Fruit fly (Drosophila melanogaster) whole organism, prepupa: ENCODE results near the gene Polr3E.

ENCODE experiments used
- CG10631 ChIP-seq: fragments of 200-800 bp; sonication (Bioruptor generic); optimal IDR thresholded peaks from 2 replicates; lab custom pipeline; 2016; ENCODE audit warnings: missing biosample characterization, missing genetic modification characterization
- CG10669 ChIP-seq: fragments of 200-800 bp; sonication (Bioruptor generic); optimal IDR thresholded peaks from 3 replicates; lab custom pipeline; 2018; ENCODE audit warnings: missing biosample characterization, mild to moderate bottlenecking, missing genetic modification characterization, moderate library complexity
- CG11762 ChIP-seq: fragments of 200-800 bp; sonication (Bioruptor generic); optimal IDR thresholded peaks from 3 replicates; lab custom pipeline; 2016; ENCODE audit warnings: missing biosample characterization, missing genetic modification characterization; ENCODE audit not compliant: insufficient read depth
- CG15336 ChIP-seq: fragments of 200-800 bp; sonication (Bioruptor generic); IDR thresholded peaks from 2 replicates; pipeline ENCODE4 v1.3.6; 2022; ENCODE audit warnings: missing biosample characterization, missing genetic modification characterization
- CG1621 ChIP-seq: fragments of 200-800 bp; sonication (Bioruptor generic); optimal IDR thresholded peaks from 3 replicates; lab custom pipeline; 2018; ENCODE audit warnings: missing biosample characterization, mild to moderate bottlenecking, missing genetic modification characterization
- CG16779 ChIP-seq: fragments of 200-800 bp; sonication (Bioruptor generic); optimal IDR thresholded peaks from 3 replicates; lab custom pipeline; 2017; ENCODE audit warnings: missing biosample characterization, mild to moderate bottlenecking, missing genetic modification characterization
- CG31627 ChIP-seq: fragments of 200-800 bp; sonication (Bioruptor generic); optimal IDR thresholded peaks from 3 replicates; lab custom pipeline; 2016; ENCODE audit warnings: missing biosample characterization, missing genetic modification characterization
- CG32006 ChIP-seq: fragments of 200-800 bp; sonication (Bioruptor generic); optimal IDR thresholded peaks from 3 replicates; lab custom pipeline; 2017; ENCODE audit warnings: missing biosample characterization, mild to moderate bottlenecking, missing genetic modification characterization
- CG34406 ChIP-seq: fragments of 200-800 bp; sonication (Bioruptor generic); optimal IDR thresholded peaks from 3 replicates; lab custom pipeline; 2016; ENCODE audit warnings: missing biosample characterization, missing genetic modification characterization
- CG3919 ChIP-seq: fragments of 200-800 bp; sonication (Bioruptor generic); optimal IDR thresholded peaks from 3 replicates; lab custom pipeline; 2016; ENCODE audit warnings: missing biosample characterization, missing genetic modification characterization
- CG4318 ChIP-seq: fragments of 200-800 bp; sonication (Bioruptor generic); optimal IDR thresholded peaks from 3 replicates; lab custom pipeline; 2017; ENCODE audit warnings: missing biosample characterization, mild to moderate bottlenecking, missing genetic modification characterization
- CG6163 ChIP-seq: fragments of 200-800 bp; sonication (Bioruptor generic); IDR thresholded peaks from 3 replicates; pipeline ENCODE4 v1.3.6; 2022; ENCODE audit warnings: missing biosample characterization, missing genetic modification characterization
- CG6276 ChIP-seq: fragments of 200-800 bp; sonication (Bioruptor generic); optimal IDR thresholded peaks from 2 replicates; lab custom pipeline; 2017; ENCODE audit warnings: missing biosample characterization, mild to moderate bottlenecking, missing genetic modification characterization
- CG6792 ChIP-seq: fragments of 200-800 bp; sonication (Bioruptor generic); optimal IDR thresholded peaks from 3 replicates; lab custom pipeline; 2016; ENCODE audit warnings: missing biosample characterization, missing genetic modification characterization
- CG6808 ChIP-seq: fragments of 200-800 bp; sonication (Bioruptor generic); optimal IDR thresholded peaks from 3 replicates; lab custom pipeline; 2017; ENCODE audit warnings: missing biosample characterization, missing genetic modification characterization, mild to moderate bottlenecking, moderate library complexity, missing genetic modification reagents
- CG6854 ChIP-seq: fragments of 200-800 bp; sonication (Bioruptor generic); optimal IDR thresholded peaks from 2 replicates; lab custom pipeline; 2017; ENCODE audit warnings: missing biosample characterization, mild to moderate bottlenecking, missing genetic modification characterization
- CG7368 ChIP-seq: fragments of 200-800 bp; sonication (Bioruptor generic); optimal IDR thresholded peaks from 3 replicates; lab custom pipeline; 2016; ENCODE audit warnings: missing biosample characterization, missing genetic modification characterization
- CG8119 ChIP-seq: fragments of 200-800 bp; sonication (Bioruptor generic); IDR thresholded peaks from 3 replicates; pipeline ENCODE4 v1.3.6; 2022; ENCODE audit warnings: missing biosample characterization, missing genetic modification characterization
- CG8319 ChIP-seq: fragments of 200-800 bp; sonication (Bioruptor generic); optimal IDR thresholded peaks from 3 replicates; lab custom pipeline; 2016; ENCODE audit warnings: missing biosample characterization, missing genetic modification characterization
- CG8632 ChIP-seq: fragments of 200-800 bp; sonication (Bioruptor generic); optimal IDR thresholded peaks from 3 replicates; lab custom pipeline; 2016; ENCODE audit warnings: missing biosample characterization, missing genetic modification characterization
- CG9139 ChIP-seq: fragments of 200-800 bp; sonication (Bioruptor generic); optimal IDR thresholded peaks from 3 replicates; lab custom pipeline; 2017; ENCODE audit warnings: missing biosample characterization, mild to moderate bottlenecking, missing genetic modification characterization
- Eip78C ChIP-seq: fragments of 200-800 bp; sonication (Bioruptor generic); peaks from one replicate; lab custom pipeline; 2016; ENCODE audit warnings: missing biosample characterization, missing genetic modification characterization
- Eip93F ChIP-seq: fragments of 200-800 bp; sonication (Bioruptor generic); optimal IDR thresholded peaks from 2 replicates; lab custom pipeline; 2016; ENCODE audit warnings: missing biosample characterization, mild to moderate bottlenecking, missing genetic modification characterization
- Ets21C ChIP-seq: fragments of 200-800 bp; sonication (Bioruptor generic); optimal IDR thresholded peaks from 3 replicates; lab custom pipeline; 2016; ENCODE audit warnings: missing biosample characterization, missing genetic modification characterization
- Gug ChIP-seq: fragments of 200-800 bp; sonication (Bioruptor generic); IDR thresholded peaks from 2 replicates; pipeline ENCODE4 v1.3.6; 2022; ENCODE audit warnings: missing biosample characterization, missing genetic modification characterization
- Hr38 ChIP-seq: sonication (Bioruptor generic); optimal IDR thresholded peaks from 2 replicates; lab custom pipeline; 2016; ENCODE audit warnings: missing biosample characterization, missing genetic modification characterization
- Hr39 ChIP-seq: fragments of 200-800 bp; sonication (Bioruptor generic); optimal IDR thresholded peaks from 2 replicates; lab custom pipeline; 2016; ENCODE audit warnings: missing biosample characterization, missing genetic modification characterization
- Hr4 ChIP-seq: fragments of 200-800 bp; sonication (Bioruptor generic); optimal IDR thresholded peaks from 3 replicates; lab custom pipeline; 2016; ENCODE audit warnings: missing biosample characterization, missing genetic modification characterization
- Lpt ChIP-seq: fragments of 200-800 bp; sonication (Bioruptor generic); optimal IDR thresholded peaks from 3 replicates; lab custom pipeline; 2016; ENCODE audit warnings: missing biosample characterization, missing genetic modification characterization
- Met ChIP-seq: fragments of 200-800 bp; sonication (Bioruptor generic); optimal IDR thresholded peaks from 3 replicates; lab custom pipeline; 2016; ENCODE audit warnings: missing biosample characterization, missing genetic modification characterization
- OdsH ChIP-seq: fragments of 200-800 bp; sonication (Bioruptor generic); optimal IDR thresholded peaks from 3 replicates; lab custom pipeline; 2016; ENCODE audit warnings: missing biosample characterization, missing genetic modification characterization
- Smox ChIP-seq: fragments of 200-800 bp; sonication (Bioruptor generic); optimal IDR thresholded peaks from 3 replicates; lab custom pipeline; 2016; ENCODE audit warnings: missing biosample characterization, missing genetic modification characterization
- Sox102F ChIP-seq: fragments of 200-800 bp; sonication (Bioruptor generic); optimal IDR thresholded peaks from 2 replicates; lab custom pipeline; 2016; ENCODE audit warnings: missing biosample characterization, mild to moderate bottlenecking, missing genetic modification characterization
- Sox15 ChIP-seq: fragments of 200-800 bp; sonication (Bioruptor generic); optimal IDR thresholded peaks from 3 replicates; lab custom pipeline; 2016; ENCODE audit warnings: missing biosample characterization, missing genetic modification characterization
- achi ChIP-seq: fragments of 200-800 bp; sonication (Bioruptor generic); optimal IDR thresholded peaks from 3 replicates; lab custom pipeline; 2016; ENCODE audit warnings: missing biosample characterization, missing genetic modification characterization
- cyc ChIP-seq: fragments of 200-800 bp; sonication (Bioruptor generic); optimal IDR thresholded peaks from 3 replicates; lab custom pipeline; 2016; ENCODE audit warnings: missing biosample characterization, missing genetic modification characterization
- dac ChIP-seq: fragments of 200-800 bp; sonication (Bioruptor generic); optimal IDR thresholded peaks from 2 replicates; lab custom pipeline; 2017; ENCODE audit warnings: missing biosample characterization, mild to moderate bottlenecking, missing genetic modification characterization
- dsx ChIP-seq: fragments of 200-800 bp; optimal IDR thresholded peaks from 3 replicates; lab custom pipeline; 2019; ENCODE audit warnings: missing biosample characterization, mild to moderate bottlenecking, missing genetic modification characterization, moderate library complexity; ENCODE audit not compliant: poor library complexity, severe bottlenecking
- eg ChIP-seq: fragments of 200-800 bp; sonication (Bioruptor generic); IDR thresholded peaks from 3 replicates; pipeline ENCODE4 v1.3.6; 2022; ENCODE audit warnings: missing biosample characterization, missing genetic modification characterization
- esn ChIP-seq: fragments of 200-800 bp; sonication (Bioruptor generic); optimal IDR thresholded peaks from 2 replicates; lab custom pipeline; 2016; ENCODE audit warnings: missing biosample characterization, mild to moderate bottlenecking, missing genetic modification characterization, moderate library complexity
- fd59A ChIP-seq: fragments of 200-800 bp; sonication (Bioruptor generic); optimal IDR thresholded peaks from 2 replicates; lab custom pipeline; 2017; ENCODE audit warnings: missing biosample characterization, mild to moderate bottlenecking, missing genetic modification characterization, missing genetic modification reagents
- fd85E ChIP-seq: fragments of 200-800 bp; sonication (Bioruptor generic); optimal IDR thresholded peaks from 3 replicates; lab custom pipeline; 2016; ENCODE audit warnings: missing biosample characterization, missing genetic modification characterization
- fkh ChIP-seq: fragments of 200-800 bp; sonication (Bioruptor generic); optimal IDR thresholded peaks from 3 replicates; lab custom pipeline; 2017; ENCODE audit warnings: missing biosample characterization, mild to moderate bottlenecking, missing genetic modification characterization, moderate library complexity
- lz ChIP-seq: fragments of 200-800 bp; sonication (Bioruptor generic); optimal IDR thresholded peaks from 3 replicates; lab custom pipeline; 2016; ENCODE audit warnings: missing biosample characterization, missing genetic modification characterization
- net ChIP-seq: fragments of 200-800 bp; sonication (Bioruptor generic); optimal IDR thresholded peaks from 3 replicates; lab custom pipeline; 2016; ENCODE audit warnings: missing biosample characterization, missing genetic modification characterization
- pdm3 ChIP-seq: fragments of 200-800 bp; sonication (Bioruptor generic); optimal IDR thresholded peaks from 3 replicates; lab custom pipeline; 2016; ENCODE audit warnings: missing biosample characterization, missing genetic modification characterization
- salr ChIP-seq, 2 experiments: fragments of 200-800 bp; sonication (Bioruptor generic); optimal IDR thresholded peaks; 3 replicates each; lab custom pipeline; 2016 to 2018; ENCODE audit warnings: missing biosample characterization in 2 of 2, missing genetic modification characterization in 2 of 2, mild to moderate bottlenecking in 1 of 2
- spab ChIP-seq: fragments of 200-800 bp; sonication (Bioruptor generic); optimal IDR thresholded peaks from 2 replicates; lab custom pipeline; 2017; ENCODE audit warnings: missing biosample characterization, mild to moderate bottlenecking, missing genetic modification characterization, missing genetic modification reagents
- ss ChIP-seq, 2 experiments: fragments of 200-800 bp; sonication (Bioruptor generic); optimal IDR thresholded peaks; 2 replicates in 1 of 2; 3 replicates in 1 of 2; lab custom pipeline; 2017 to 2018; ENCODE audit warnings: mild to moderate bottlenecking in 2 of 2, missing biosample characterization in 2 of 2, missing genetic modification characterization in 2 of 2, moderate library complexity in 1 of 2
- svp ChIP-seq: fragments of 200-800 bp; sonication (Bioruptor generic); peaks from one replicate; lab custom pipeline; 2016; ENCODE audit warnings: missing biosample characterization, missing genetic modification characterization
- topi ChIP-seq: fragments of 200-800 bp; sonication (Bioruptor generic); optimal IDR thresholded peaks from 3 replicates; lab custom pipeline; 2016; ENCODE audit warnings: missing biosample characterization, missing genetic modification characterization
- vri ChIP-seq: fragments of 200-800 bp; sonication (Bioruptor generic); optimal IDR thresholded peaks from 3 replicates; lab custom pipeline; 2016; ENCODE audit warnings: missing biosample characterization, mild to moderate bottlenecking, missing genetic modification characterization

Gene Polr3E

DNA sequence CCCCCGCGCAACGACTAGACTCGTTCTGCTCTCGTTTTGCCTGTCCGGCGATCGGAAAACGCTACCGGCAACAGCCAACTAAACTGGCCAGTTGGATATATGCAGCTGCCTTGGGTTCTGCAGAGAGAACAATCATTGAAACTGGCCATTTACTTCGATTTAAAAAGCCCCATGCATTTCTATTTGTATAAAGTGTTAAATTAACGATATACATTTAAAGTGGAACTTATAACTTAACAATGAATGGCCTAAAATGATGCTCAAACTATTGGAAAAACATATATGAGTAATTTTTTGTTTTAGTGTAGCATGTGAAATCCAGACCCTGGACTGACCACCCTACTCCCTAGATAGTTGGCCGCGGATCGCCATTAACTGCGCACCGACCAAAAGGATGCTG lies 42.8 kb upstream of the Polr3E start:
- TF ChIP-seq CG15336 (GFP tag; lab: Robert Waterston, UW) (peak; percentile 67; the same call in 1 of the 2 replicates), CG10631 (GFP tag; lab: Kevin White, UChicago) (peak; percentile 84), CG16779 (tag; lab: Kevin White, UChicago) (peak; percentile 48), CG6854 (GFP tag; lab: Kevin White, UChicago) (no peak), eg (GFP tag; lab: Robert Waterston, UW) (peak; percentile 54; the same call in 2 of the 3 replicates), dac (GFP tag; lab: Kevin White, UChicago) (no peak), Sox102F (GFP tag; lab: Kevin White, UChicago) (no peak), fd59A (GFP tag; lab: Kevin White, UChicago) (peak; percentile 67), CG31627 (GFP tag; lab: Kevin White, UChicago) (no peak), spab (peak; percentile 75), ss (GFP tag; optimal IDR thresholded peaks at IDR 0.05; lab: Kevin White, UChicago) (peak; percentile 54 to 79), Eip78C (GFP tag; lab: Kevin White, UChicago) (peak; percentile 90), Hr38 (GFP tag; lab: Kevin White, UChicago) (no peak), CG6163 (GFP tag; lab: Robert Waterston, UW) (peak; percentile 84), Met (GFP tag; lab: Kevin White, UChicago) (peak; percentile 27), Smox (no peak), CG8319 (GFP tag; lab: Kevin White, UChicago) (no peak), fd85E (GFP tag; lab: Kevin White, UChicago) (no peak), cyc (no peak), topi (GFP tag; lab: Kevin White, UChicago) (peak; percentile 9), CG8119 (GFP tag; lab: Robert Waterston, UW) (peak; percentile 70; the same call in 2 of the 3 replicates), Ets21C (GFP tag; lab: Kevin White, UChicago) (no peak), CG6792 (peak; percentile 54), pdm3 (GFP tag; lab: Kevin White, UChicago) (peak; percentile 59), CG8632 (GFP tag; lab: Kevin White, UChicago) (peak; percentile 16), net (peak; percentile 60), dsx (GFP tag; lab: Kevin White, UChicago) (peak; percentile 74), CG1621 (tag; lab: Kevin White, UChicago) (peak; percentile 77), salr (GFP tag; optimal IDR thresholded peaks at IDR 0.05; lab: Kevin White, UChicago) (peak; percentile 60 to 66), CG6808 (GFP tag; lab: Kevin White, UChicago) (peak; percentile 78), Hr39 (GFP tag; lab: Kevin White, UChicago) (no peak), CG4318 (peak; percentile 18), esn (GFP tag; lab: Kevin White, UChicago) (no peak), Hr4 (GFP tag; lab: Kevin White, UChicago) (no peak), CG11762 (GFP tag; lab: Kevin White, UChicago) (peak; percentile 5), CG7368 (peak; percentile 41), CG10669 (GFP tag; lab: Kevin White, UChicago) (peak; percentile 78), Eip93F (GFP tag; lab: Kevin White, UChicago) (no peak), CG3919 (peak; percentile 65), CG34406 (peak; percentile 25), OdsH (GFP tag; lab: Kevin White, UChicago) (peak; percentile 58), lz (GFP tag; lab: Kevin White, UChicago) (no peak), CG32006 (GFP tag; lab: Kevin White, UChicago) (peak; percentile 57), vri (no peak), CG9139 (peak; percentile 45), Lpt (GFP tag; lab: Kevin White, UChicago) (peak; percentile 65), Sox15 (GFP tag; lab: Kevin White, UChicago) (no peak), Gug (GFP tag; lab: Robert Waterston, UW) (peak; percentile 66), CG6276 (GFP tag; lab: Kevin White, UChicago) (peak; percentile 31), fkh (GFP tag; lab: Kevin White, UChicago) (no peak), achi (peak; percentile 76), svp (no peak)
